Worm (Caenorhabditis elegans) whole organism, late embryonic: ENCODE measurements around the gene nac-2.
A peak's percentile ranks its signal among the peaks of the same experiment; 100 is the strongest.

Source experiments
- ceh-18 ChIP-seq: sonication (generic microtip); optimal IDR thresholded peaks from 2 replicates; lab custom pipeline; 2016; ENCODE audit warnings: missing genetic modification characterization, missing compliant biosample characterization
- ceh-24 ChIP-seq: sonication (generic microtip); optimal IDR thresholded peaks from 2 replicates; lab custom pipeline; 2016; ENCODE audit warnings: mild to moderate bottlenecking, missing genetic modification characterization, missing compliant biosample characterization
- ceh-48 ChIP-seq: sonication (generic microtip); optimal IDR thresholded peaks from 2 replicates; lab custom pipeline; 2016; ENCODE audit warnings: missing genetic modification characterization, inconsistent platforms, missing compliant biosample characterization
- gmeb-2 ChIP-seq: sonication (generic microtip); optimal IDR thresholded peaks from 2 replicates; lab custom pipeline; 2016; ENCODE audit warnings: missing genetic modification characterization, inconsistent platforms, missing compliant biosample characterization
- nfya-1 ChIP-seq: sonication (generic microtip); optimal IDR thresholded peaks from 2 replicates; lab custom pipeline; 2017; ENCODE audit warnings: missing genetic modification characterization, mild to moderate bottlenecking, missing compliant biosample characterization, antibody characterized with exemption, moderate library complexity
- nhr-11 ChIP-seq: fragments of 150-350 bp; optimal IDR thresholded peaks from 2 replicates; lab custom pipeline; 2014; ENCODE audit warnings: missing biosample characterization, missing genetic modification characterization
- rnt-1 ChIP-seq: sonication (generic microtip); optimal IDR thresholded peaks from 2 replicates; lab custom pipeline; 2016; ENCODE audit warnings: missing genetic modification characterization, missing compliant biosample characterization

ce11 chrIII:9080127-9080526 lies 37.0 kb upstream of the nac-2 start:
- no peak for TF ChIP-seq nfya-1 (tag; lab: Kevin White, UChicago)
- no peak for TF ChIP-seq ceh-24
- TF ChIP-seq ceh-18 (tag; lab: Kevin White, UChicago), result no peak
- TF ChIP-seq gmeb-2 (tag; lab: Kevin White, UChicago), result no peak
- TF ChIP-seq ceh-48 (tag; lab: Kevin White, UChicago), result no peak
- TF ChIP-seq nhr-11 (tag; lab: Kevin White, UChicago), result no peak
- TF ChIP-seq rnt-1 (tag; lab: Kevin White, UChicago), result peak; percentile 18
